Worm (Caenorhabditis elegans) whole organism, L1 larva: ENCODE measurements around the gene F59A1.6.

Experiments
- C04F5.9 ChIP-seq: sonication (generic microtip); optimal IDR thresholded peaks from 2 replicates; lab custom pipeline; 2016; ENCODE audit warnings: missing genetic modification characterization, missing compliant biosample characterization
- C34B4.2 ChIP-seq: sonication (generic microtip); optimal IDR thresholded peaks from 2 replicates; lab custom pipeline; 2017; ENCODE audit warnings: mild to moderate bottlenecking, missing genetic modification characterization, missing compliant biosample characterization
- F16B12.6 ChIP-seq: fragments of 150-350 bp; optimal IDR thresholded peaks from 2 replicates; lab custom pipeline; 2014; ENCODE audit warnings: missing biosample characterization, missing genetic modification characterization
- aha-1 ChIP-seq: fragments of 150-350 bp; optimal IDR thresholded peaks from 2 replicates; lab custom pipeline; 2014; ENCODE audit warnings: missing biosample characterization, missing genetic modification characterization
- alr-1 ChIP-seq: fragments of 200-800 bp; sonication (Bioruptor generic); optimal IDR thresholded peaks from 2 replicates; lab custom pipeline; 2018; ENCODE audit warnings: borderline replicate concordance, mild to moderate bottlenecking, missing genetic modification characterization, missing compliant biosample characterization
- aly-2 ChIP-seq: fragments of 150-350 bp; optimal IDR thresholded peaks from 2 replicates; lab custom pipeline; 2014; ENCODE audit warnings: missing biosample characterization, missing genetic modification characterization
- ama-1 ChIP-seq: fragments of 150-350 bp; optimal IDR thresholded peaks from 2 replicates; lab custom pipeline; 2014
- blmp-1 ChIP-seq: fragments of 150-350 bp; optimal IDR thresholded peaks from 2 replicates; lab custom pipeline; 2014; ENCODE audit warnings: missing biosample characterization, missing genetic modification characterization
- ceh-90 ChIP-seq: sonication (generic microtip); optimal IDR thresholded peaks from 2 replicates; lab custom pipeline; 2016; ENCODE audit warnings: missing genetic modification characterization, missing compliant biosample characterization
- egl-13 ChIP-seq: sonication (generic microtip); optimal IDR thresholded peaks from 2 replicates; lab custom pipeline; 2016; ENCODE audit warnings: missing genotype, missing genetic modification reagents, missing genetic modification characterization, missing compliant biosample characterization
- egl-27 ChIP-seq, 2 experiments: fragments of 150-350 bp in 1 of 2; sonication (generic microtip); optimal IDR thresholded peaks; 3 replicates each; lab custom pipeline; 2017 to 2018; ENCODE audit warnings: missing biosample characterization in 2 of 2, missing genetic modification characterization in 2 of 2, missing genetic modification reagents in 2 of 2
- elt-2 ChIP-seq: sonication (generic microtip); optimal IDR thresholded peaks from 2 replicates; lab custom pipeline; 2016; ENCODE audit warnings: missing genetic modification characterization, mild to moderate bottlenecking, inconsistent platforms, missing compliant biosample characterization, missing genetic modification reagents
- elt-3 ChIP-seq, 6 experiments: fragments of 150-350 bp in 1 of 6; sonication (generic microtip); optimal IDR thresholded peaks; 2 replicates each; lab custom pipeline; 2017 to 2018; ENCODE audit warnings: missing biosample characterization in 6 of 6, missing genetic modification characterization in 6 of 6, inconsistent platforms in 1 of 6
- ets-5 ChIP-seq: fragments of 200-800 bp; sonication (Bioruptor generic); IDR thresholded peaks from 2 replicates; pipeline ENCODE4 v1.3.6; 2022; ENCODE audit warnings: missing genetic modification characterization, missing compliant biosample characterization
- fos-1 ChIP-seq: fragments of 150-350 bp; optimal IDR thresholded peaks from 2 replicates; lab custom pipeline; 2014; ENCODE audit warnings: missing biosample characterization, missing genetic modification characterization
- hlh-4 ChIP-seq: sonication (generic microtip); optimal IDR thresholded peaks from 2 replicates; lab custom pipeline; 2016; ENCODE audit warnings: mild to moderate bottlenecking, missing genetic modification characterization, missing compliant biosample characterization
- hpl-2 ChIP-seq: fragments of 150-350 bp; optimal IDR thresholded peaks from 2 replicates; lab custom pipeline; 2014; ENCODE audit warnings: missing biosample characterization, missing genetic modification reagents, missing genetic modification characterization
- isw-1 ChIP-seq: fragments of 200-800 bp; sonication (Bioruptor generic); IDR thresholded peaks from 2 replicates; pipeline ENCODE4 v1.3.6; 2022; ENCODE audit warnings: missing genetic modification characterization, missing compliant biosample characterization
- lin-39 ChIP-seq: fragments of 150-350 bp; optimal IDR thresholded peaks from 2 replicates; lab custom pipeline; 2014; ENCODE audit warnings: missing biosample characterization, missing genetic modification reagents, missing genetic modification characterization
- mef-2 ChIP-seq: fragments of 150-350 bp; optimal IDR thresholded peaks from 2 replicates; lab custom pipeline; 2014; ENCODE audit warnings: missing biosample characterization, missing genetic modification characterization
- nhr-19 ChIP-seq: fragments of 200-800 bp; sonication (Bioruptor generic); conservative IDR thresholded peaks from 2 replicates; pipeline ENCODE4 v1.3.6; 2022; ENCODE audit warnings: missing genetic modification characterization, missing compliant biosample characterization
- nhr-20 ChIP-seq: sonication (generic microtip); optimal IDR thresholded peaks from 2 replicates; lab custom pipeline; 2016; ENCODE audit warnings: mild to moderate bottlenecking, missing genetic modification characterization, missing compliant biosample characterization
- nhr-237 ChIP-seq: fragments of 150-350 bp; optimal IDR thresholded peaks from 2 replicates; lab custom pipeline; 2014; ENCODE audit warnings: missing biosample characterization, missing genetic modification characterization
- nhr-28 ChIP-seq: fragments of 150-350 bp; optimal IDR thresholded peaks from 2 replicates; lab custom pipeline; 2014; ENCODE audit warnings: missing biosample characterization, missing genetic modification characterization
- pag-3 ChIP-seq: sonication (generic microtip); optimal IDR thresholded peaks from 2 replicates; lab custom pipeline; 2017; ENCODE audit warnings: missing genetic modification characterization, mild to moderate bottlenecking, missing compliant biosample characterization, antibody characterized with exemption, borderline replicate concordance; ENCODE audit not compliant: insufficient read depth
- pax-3 ChIP-seq: fragments of 200-800 bp; sonication (Bioruptor generic); optimal IDR thresholded peaks from 2 replicates; lab custom pipeline; 2018; ENCODE audit warnings: mild to moderate bottlenecking, missing genetic modification characterization, moderate library complexity, missing compliant biosample characterization
- pqm-1 ChIP-seq: sonication (generic microtip); optimal IDR thresholded peaks from 3 replicates; lab custom pipeline; 2017; ENCODE audit warnings: missing biosample characterization, missing genetic modification characterization
- skn-1 ChIP-seq: fragments of 150-350 bp; optimal IDR thresholded peaks from 2 replicates; lab custom pipeline; 2014; ENCODE audit warnings: missing biosample characterization, missing genetic modification characterization
- snpc-4 ChIP-seq: fragments of 150-350 bp; optimal IDR thresholded peaks from 2 replicates; lab custom pipeline; 2014; ENCODE audit warnings: missing biosample characterization, missing genetic modification characterization
- snu-23 ChIP-seq: sonication (generic microtip); optimal IDR thresholded peaks from 2 replicates; lab custom pipeline; 2016; ENCODE audit warnings: missing genetic modification characterization, missing compliant biosample characterization
- sox-4 ChIP-seq: sonication (generic microtip); optimal IDR thresholded peaks from 2 replicates; lab custom pipeline; 2016; ENCODE audit warnings: missing genetic modification characterization, missing compliant biosample characterization
- sptf-1 ChIP-seq: fragments of 150-350 bp; optimal IDR thresholded peaks from 2 replicates; lab custom pipeline; 2014; ENCODE audit warnings: missing biosample characterization, missing genetic modification characterization
- tbx-2 ChIP-seq: sonication (generic microtip); optimal IDR thresholded peaks from 2 replicates; lab custom pipeline; 2016; ENCODE audit warnings: missing genetic modification characterization, missing compliant biosample characterization
- tlp-1 ChIP-seq: fragments of 150-350 bp; optimal IDR thresholded peaks from 2 replicates; lab custom pipeline; 2014; ENCODE audit warnings: missing biosample characterization, missing genetic modification characterization
- unc-30 ChIP-seq: sonication (generic microtip); optimal IDR thresholded peaks from 2 replicates; lab custom pipeline; 2017; ENCODE audit warnings: missing biosample characterization, missing genetic modification characterization
- zag-1 ChIP-seq: fragments of 150-350 bp; optimal IDR thresholded peaks from 2 replicates; lab custom pipeline; 2014; ENCODE audit warnings: missing biosample characterization, missing genetic modification characterization
- zip-4 ChIP-seq: fragments of 200-800 bp; sonication (Bioruptor generic); optimal IDR thresholded peaks from 2 replicates; lab custom pipeline; 2018; ENCODE audit warnings: mild to moderate bottlenecking, missing genetic modification characterization, moderate library complexity, missing compliant biosample characterization
- ztf-4 ChIP-seq: fragments of 150-350 bp; optimal IDR thresholded peaks from 2 replicates; lab custom pipeline; 2014; ENCODE audit warnings: missing biosample characterization, missing genetic modification characterization

F59A1.6 gene

ce11 chrV:17686852-17687251 lies 1.9 kb downstream of the F59A1.6 start, which contains the start of gene F59A1.18:
F59A1.18 (minus strand) TSS chrV:17686952.
- TF ChIP-seq aha-1 (tag; lab: Kevin White, UChicago) (no peak), nhr-20 (tag; lab: Kevin White, UChicago) (no peak), sox-4 (tag; lab: Kevin White, UChicago) (no peak), hlh-4 (tag; lab: Kevin White, UChicago) (no peak), tbx-2 (tag; lab: Kevin White, UChicago) (no peak), C04F5.9 (tag; lab: Kevin White, UChicago) (no peak), lin-39 (tag; lab: Kevin White, UChicago) (no peak), alr-1 (no peak), fos-1 (tag; lab: Kevin White, UChicago) (no peak), snu-23 (GFP tag; lab: Kevin White, UChicago) (no peak), nhr-19 (GFP tag; lab: Robert Waterston, UW) (no peak)
- TF ChIP-seq, all 84 proteins: peak for 0

- TF ChIP-seq egl-27 (tag; optimal IDR thresholded peaks at IDR 0.05; lab: Kevin White, UChicago): no peak
- TF ChIP-seq, all 84 proteins: peak for 0
Measured at ce11 chrV:17690922-17691321, 6.0 kb downstream of the F59A1.6 start, which contains the start of gene F59A1.13. F59A1.13 (minus strand) TSS chrV:17691022.

ce11 chrV:17694260-17694659 lies 9.3 kb downstream of the F59A1.6 start:
- TF ChIP-seq ceh-90 (tag; lab: Kevin White, UChicago) (no peak), nhr-237 (tag; lab: Kevin White, UChicago) (no peak), elt-3 (tag; optimal IDR thresholded peaks at IDR 0.05; lab: Kevin White, UChicago) (no peak), pqm-1 (tag; lab: Kevin White, UChicago) (peak; percentile 33), elt-2 (tag; lab: Kevin White, UChicago) (peak; percentile 50), mef-2 (tag; lab: Kevin White, UChicago) (no peak), zag-1 (tag; lab: Kevin White, UChicago) (no peak), ztf-4 (tag; lab: Kevin White, UChicago) (no peak)

- TF ChIP-seq F16B12.6 (no peak), sptf-1 (tag; lab: Kevin White, UChicago) (no peak), ets-5 (GFP tag; lab: Robert Waterston, UW) (no peak), fos-1 (tag; lab: Kevin White, UChicago) (no peak), egl-13 (no peak), unc-30 (tag; lab: Kevin White, UChicago) (no peak), pax-3 (no peak)
Measured at ce11 chrV:17695802-17696201, 10.9 kb downstream of the F59A1.6 start, which contains the start of gene Y26G10.1. Y26G10.1 (minus strand) TSS chrV:17695902.

- TF ChIP-seq blmp-1 (tag; lab: Kevin White, UChicago) (no peak), ceh-90 (tag; lab: Kevin White, UChicago) (no peak), aly-2 (tag; lab: Kevin White, UChicago) (no peak), snpc-4 (no peak), skn-1 (tag; lab: Kevin White, UChicago) (no peak), C04F5.9 (tag; lab: Kevin White, UChicago) (no peak), ama-1 (lab: Kevin White, UChicago) (no peak), pag-3 (no peak), hpl-2 (GFP tag; lab: Kevin White, UChicago) (no peak), C34B4.2 (tag; lab: Kevin White, UChicago) (no peak), zip-4 (GFP tag; lab: Kevin White, UChicago) (no peak), nhr-19 (GFP tag; lab: Robert Waterston, UW) (no peak), isw-1 (GFP tag; lab: Robert Waterston, UW) (no peak), tbx-2 (tag; lab: Kevin White, UChicago) (no peak), nhr-28 (tag; lab: Kevin White, UChicago) (no peak), nhr-237 (tag; lab: Kevin White, UChicago) (no peak), pax-3 (no peak), tlp-1 (tag; lab: Kevin White, UChicago) (no peak)
Measured at ce11 chrV:17696753-17697152, 11.8 kb downstream of the F59A1.6 start, which contains the start of gene spp-29. spp-29 (minus strand) TSS chrV:17696853.
